Worm (Caenorhabditis elegans) whole organism, L1 larva: ENCODE measurements around the gene C32A9.1.

Experiments used
- C04F5.9 ChIP-seq: sonication (generic microtip); optimal IDR thresholded peaks from 2 replicates; lab custom pipeline; 2016; ENCODE audit warnings: missing genetic modification characterization, missing compliant biosample characterization
- F16B12.6 ChIP-seq: fragments of 150-350 bp; optimal IDR thresholded peaks from 2 replicates; lab custom pipeline; 2014; ENCODE audit warnings: missing biosample characterization, missing genetic modification characterization
- alr-1 ChIP-seq: fragments of 200-800 bp; sonication (Bioruptor generic); optimal IDR thresholded peaks from 2 replicates; lab custom pipeline; 2018; ENCODE audit warnings: borderline replicate concordance, mild to moderate bottlenecking, missing genetic modification characterization, missing compliant biosample characterization
- aly-2 ChIP-seq: fragments of 150-350 bp; optimal IDR thresholded peaks from 2 replicates; lab custom pipeline; 2014; ENCODE audit warnings: missing biosample characterization, missing genetic modification characterization
- ama-1 ChIP-seq: fragments of 150-350 bp; optimal IDR thresholded peaks from 2 replicates; lab custom pipeline; 2014
- blmp-1 ChIP-seq: fragments of 150-350 bp; optimal IDR thresholded peaks from 2 replicates; lab custom pipeline; 2014; ENCODE audit warnings: missing biosample characterization, missing genetic modification characterization
- ceh-8 ChIP-seq: fragments of 200-800 bp; sonication (Bioruptor generic); optimal IDR thresholded peaks from 2 replicates; lab custom pipeline; 2018; ENCODE audit warnings: mild to moderate bottlenecking, missing genetic modification characterization, moderate library complexity, missing compliant biosample characterization
- ces-1 ChIP-seq: fragments of 150-350 bp; optimal IDR thresholded peaks from 2 replicates; lab custom pipeline; 2014; ENCODE audit warnings: missing biosample characterization, missing genetic modification reagents, missing genetic modification characterization
- dpl-1 ChIP-seq, 3 experiments: fragments of 150-350 bp in 2 of 3; sonication (generic microtip) in 1 of 3; optimal IDR thresholded peaks; 2 replicates each; lab custom pipeline; 2014 to 2017; ENCODE audit warnings: missing biosample characterization in 3 of 3, missing genetic modification characterization in 3 of 3, missing genetic modification reagents in 3 of 3
- dsc-1 ChIP-seq: sonication (generic microtip); optimal IDR thresholded peaks from 2 replicates; lab custom pipeline; 2016; ENCODE audit warnings: mild to moderate bottlenecking, missing genetic modification characterization, missing compliant biosample characterization
- efl-1 ChIP-seq, 4 experiments: fragments of 150-350 bp; optimal IDR thresholded peaks in 3 of 4; peaks in 1 of 4; 1 replicate in 1 of 4; 2 replicates in 3 of 4; lab custom pipeline; 2014; ENCODE audit warnings: missing biosample characterization in 2 of 4, missing genetic modification characterization in 2 of 4, missing genetic modification reagents in 2 of 4
- efl-3 ChIP-seq: fragments of 200-800 bp; sonication (Bioruptor generic); optimal IDR thresholded peaks from 2 replicates; lab custom pipeline; 2018; ENCODE audit warnings: mild to moderate bottlenecking, missing genetic modification characterization, missing compliant biosample characterization
- egl-27 ChIP-seq, 2 experiments: fragments of 150-350 bp in 1 of 2; sonication (generic microtip); optimal IDR thresholded peaks; 3 replicates each; lab custom pipeline; 2017 to 2018; ENCODE audit warnings: missing biosample characterization in 2 of 2, missing genetic modification characterization in 2 of 2, missing genetic modification reagents in 2 of 2
- elt-3 ChIP-seq, 6 experiments: fragments of 150-350 bp in 1 of 6; sonication (generic microtip); optimal IDR thresholded peaks; 2 replicates each; lab custom pipeline; 2017 to 2018; ENCODE audit warnings: missing biosample characterization in 6 of 6, missing genetic modification characterization in 6 of 6, inconsistent platforms in 1 of 6
- fkh-10 ChIP-seq: sonication (generic microtip); optimal IDR thresholded peaks from 2 replicates; lab custom pipeline; 2017; ENCODE audit warnings: missing biosample characterization, missing genetic modification reagents, missing genetic modification characterization
- fkh-4 ChIP-seq: sonication (generic microtip); optimal IDR thresholded peaks from 2 replicates; lab custom pipeline; 2016; ENCODE audit warnings: missing compliant biosample characterization, missing genetic modification characterization, borderline replicate concordance
- fkh-8 ChIP-seq: sonication (generic microtip); optimal IDR thresholded peaks from 2 replicates; lab custom pipeline; 2016; ENCODE audit warnings: mild to moderate bottlenecking, missing genetic modification characterization, missing compliant biosample characterization
- grh-1 ChIP-seq: fragments of 200-800 bp; sonication (Bioruptor generic); IDR thresholded peaks from 2 replicates; pipeline ENCODE4 v1.3.6; 2022; ENCODE audit warnings: missing genetic modification reagents, missing genetic modification characterization, missing compliant biosample characterization
- irx-1 ChIP-seq: sonication (generic microtip); optimal IDR thresholded peaks from 2 replicates; lab custom pipeline; 2016; ENCODE audit warnings: missing genetic modification characterization, missing compliant biosample characterization
- lin-13 ChIP-seq: fragments of 150-350 bp; optimal IDR thresholded peaks from 2 replicates; lab custom pipeline; 2014; ENCODE audit warnings: missing biosample characterization, missing genetic modification reagents, missing genetic modification characterization
- lin-14 ChIP-seq: fragments of 200-800 bp; sonication (Bioruptor generic); optimal IDR thresholded peaks from 2 replicates; lab custom pipeline; 2018; ENCODE audit warnings: mild to moderate bottlenecking, missing genetic modification characterization, moderate library complexity, missing compliant biosample characterization
- lin-35 ChIP-seq, 2 experiments: fragments of 150-350 bp; optimal IDR thresholded peaks; 2 replicates each; lab custom pipeline; 2014; ENCODE audit warnings: missing biosample characterization in 2 of 2, missing genetic modification characterization in 2 of 2, missing genetic modification reagents in 2 of 2
- lsy-2 ChIP-seq, 2 experiments: fragments of 150-350 bp; optimal IDR thresholded peaks; 2 replicates each; lab custom pipeline; 2014; ENCODE audit warnings: missing biosample characterization in 2 of 2, missing genetic modification characterization in 2 of 2
- mep-1 ChIP-seq: fragments of 150-350 bp; optimal IDR thresholded peaks from 2 replicates; lab custom pipeline; 2014; ENCODE audit warnings: missing biosample characterization, missing genetic modification characterization
- nhr-12 ChIP-seq: sonication (generic microtip); optimal IDR thresholded peaks from 2 replicates; lab custom pipeline; 2017; ENCODE audit warnings: missing biosample characterization, missing genetic modification characterization
- nhr-19 ChIP-seq: fragments of 200-800 bp; sonication (Bioruptor generic); conservative IDR thresholded peaks from 2 replicates; pipeline ENCODE4 v1.3.6; 2022; ENCODE audit warnings: missing genetic modification characterization, missing compliant biosample characterization
- nhr-20 ChIP-seq: sonication (generic microtip); optimal IDR thresholded peaks from 2 replicates; lab custom pipeline; 2016; ENCODE audit warnings: mild to moderate bottlenecking, missing genetic modification characterization, missing compliant biosample characterization
- nhr-71 ChIP-seq: sonication (generic microtip); optimal IDR thresholded peaks from 2 replicates; lab custom pipeline; 2016; ENCODE audit warnings: mild to moderate bottlenecking, missing genetic modification characterization, moderate library complexity, missing compliant biosample characterization
- nhr-77 ChIP-seq: fragments of 150-350 bp; optimal IDR thresholded peaks from 2 replicates; lab custom pipeline; 2014; ENCODE audit warnings: missing biosample characterization, missing genetic modification characterization
- nhr-84 ChIP-seq: sonication (generic microtip); optimal IDR thresholded peaks from 2 replicates; lab custom pipeline; 2017; ENCODE audit warnings: missing biosample characterization, missing genetic modification characterization
- nhr-85 ChIP-seq: sonication (generic microtip); peaks from one replicate; lab custom pipeline; 2016; ENCODE audit warnings: missing genetic modification characterization, inconsistent platforms, missing compliant biosample characterization
- nhr-90 ChIP-seq: sonication (generic microtip); optimal IDR thresholded peaks from 2 replicates; lab custom pipeline; 2016; ENCODE audit warnings: mild to moderate bottlenecking, missing genetic modification characterization, missing compliant biosample characterization; ENCODE audit not compliant: poor library complexity
- pax-3 ChIP-seq: fragments of 200-800 bp; sonication (Bioruptor generic); optimal IDR thresholded peaks from 2 replicates; lab custom pipeline; 2018; ENCODE audit warnings: mild to moderate bottlenecking, missing genetic modification characterization, moderate library complexity, missing compliant biosample characterization
- pqm-1 ChIP-seq: sonication (generic microtip); optimal IDR thresholded peaks from 3 replicates; lab custom pipeline; 2017; ENCODE audit warnings: missing biosample characterization, missing genetic modification characterization
- rnt-1 ChIP-seq: sonication (generic microtip); optimal IDR thresholded peaks from 2 replicates; lab custom pipeline; 2016; ENCODE audit warnings: mild to moderate bottlenecking, missing genetic modification characterization, moderate library complexity, missing compliant biosample characterization
- snpc-4 ChIP-seq: fragments of 150-350 bp; optimal IDR thresholded peaks from 2 replicates; lab custom pipeline; 2014; ENCODE audit warnings: missing biosample characterization, missing genetic modification characterization
- snu-23 ChIP-seq: sonication (generic microtip); optimal IDR thresholded peaks from 2 replicates; lab custom pipeline; 2016; ENCODE audit warnings: missing genetic modification characterization, missing compliant biosample characterization
- sox-4 ChIP-seq: sonication (generic microtip); optimal IDR thresholded peaks from 2 replicates; lab custom pipeline; 2016; ENCODE audit warnings: missing genetic modification characterization, missing compliant biosample characterization
- sptf-1 ChIP-seq: fragments of 150-350 bp; optimal IDR thresholded peaks from 2 replicates; lab custom pipeline; 2014; ENCODE audit warnings: missing biosample characterization, missing genetic modification characterization
- tbx-2 ChIP-seq: sonication (generic microtip); optimal IDR thresholded peaks from 2 replicates; lab custom pipeline; 2016; ENCODE audit warnings: missing genetic modification characterization, missing compliant biosample characterization
- unc-130 ChIP-seq: fragments of 150-350 bp; optimal IDR thresholded peaks from 2 replicates; lab custom pipeline; 2017; ENCODE audit warnings: missing biosample characterization, missing genetic modification characterization, inconsistent platforms
- unc-86 ChIP-seq: sonication (generic microtip); optimal IDR thresholded peaks from 2 replicates; lab custom pipeline; 2016; ENCODE audit warnings: missing genetic modification characterization, missing compliant biosample characterization
- vab-15 ChIP-seq: sonication (generic microtip); optimal IDR thresholded peaks from 2 replicates; lab custom pipeline; 2017; ENCODE audit warnings: missing genotype, mild to moderate bottlenecking, missing genetic modification characterization, missing compliant biosample characterization
- xbp-1 ChIP-seq: sonication (generic microtip); optimal IDR thresholded peaks from 2 replicates; lab custom pipeline; 2016; ENCODE audit warnings: missing genetic modification characterization, missing compliant biosample characterization
- zag-1 ChIP-seq: fragments of 150-350 bp; optimal IDR thresholded peaks from 2 replicates; lab custom pipeline; 2014; ENCODE audit warnings: missing biosample characterization, missing genetic modification characterization
- ztf-11 ChIP-seq, 2 experiments: sonication (generic microtip); optimal IDR thresholded peaks; 2 replicates each; lab custom pipeline; 2016 to 2017; ENCODE audit warnings: missing genetic modification characterization in 2 of 2, missing biosample characterization in 1 of 2, missing compliant biosample characterization in 1 of 2
- ztf-4 ChIP-seq: fragments of 150-350 bp; optimal IDR thresholded peaks from 2 replicates; lab custom pipeline; 2014; ENCODE audit warnings: missing biosample characterization, missing genetic modification characterization

Gene C32A9.1

DNA sequence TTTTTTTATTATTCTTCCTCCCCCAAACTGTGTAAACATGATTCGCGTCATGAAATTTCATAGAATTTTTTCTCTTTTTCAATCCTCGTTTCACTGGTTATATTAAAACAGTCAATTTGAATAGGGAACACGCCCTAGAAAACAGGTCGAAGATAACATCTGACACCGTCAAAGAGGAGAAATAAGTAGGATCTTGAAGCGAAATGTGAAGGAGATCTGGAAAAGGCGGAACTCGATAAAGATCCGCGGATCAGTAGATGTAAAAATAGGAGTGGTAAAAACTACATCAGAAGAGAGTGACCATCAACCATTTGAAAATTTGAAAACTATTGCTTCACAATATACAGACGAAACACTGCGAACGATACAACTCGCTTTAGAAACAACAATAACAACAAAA is 32.7 kb downstream of the C32A9.1 start:
- TF ChIP-seq blmp-1 (peak; percentile 13), nhr-77 (tag; lab: Kevin White, UChicago) (no peak)

ce11 chrX:10225845-10226244 is 34.1 kb downstream of the C32A9.1 start:
- TF ChIP-seq egl-27 (tag; optimal IDR thresholded peaks at IDR 0.05; lab: Kevin White, UChicago) (no peak), lsy-2 (tag; optimal IDR thresholded peaks at IDR 0.05; lab: Kevin White, UChicago) (no peak), lin-14 (peak; percentile 22), xbp-1 (tag; lab: Kevin White, UChicago) (no peak), zag-1 (no peak), irx-1 (tag; lab: Kevin White, UChicago) (no peak), fkh-10 (GFP tag; lab: Kevin White, UChicago) (peak; percentile 52)
- TF ChIP-seq, all 84 proteins: peak for 2

DNA sequence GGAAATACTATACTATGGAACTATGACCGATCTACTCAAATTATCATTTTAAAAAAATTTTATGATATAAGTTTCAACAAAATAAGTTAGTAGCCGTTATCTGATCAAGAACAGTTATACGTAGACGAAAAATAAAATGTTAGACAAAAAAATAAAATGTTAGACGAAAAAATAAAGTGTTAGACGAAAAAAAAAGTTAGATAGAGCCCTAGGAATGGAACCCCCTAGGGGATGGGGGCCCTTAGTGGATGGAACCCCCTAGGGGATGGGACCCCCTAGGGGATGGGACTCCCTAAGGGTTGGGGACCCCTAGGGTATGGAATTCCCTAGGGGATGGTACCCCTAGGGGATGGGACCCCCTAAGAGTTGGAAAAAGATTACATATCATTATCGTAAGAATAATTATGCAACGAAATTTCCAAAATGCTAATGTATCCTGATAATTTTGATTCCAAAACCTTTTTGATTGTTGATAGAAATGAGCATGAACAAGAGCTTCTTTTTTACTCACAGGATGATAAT is 40.7 kb downstream of the C32A9.1 start:
- TF ChIP-seq nhr-71 (no peak), lin-13 (GFP tag; lab: Kevin White, UChicago) (no peak), F16B12.6 (tag; lab: Kevin White, UChicago) (no peak), unc-86 (tag; lab: Kevin White, UChicago) (no peak), snpc-4 (no peak), egl-27 (tag; optimal IDR thresholded peaks at IDR 0.05; lab: Kevin White, UChicago) (no peak), aly-2 (no peak), dsc-1 (tag; lab: Kevin White, UChicago) (no peak), nhr-19 (GFP tag; lab: Robert Waterston, UW) (no peak), pqm-1 (tag; lab: Kevin White, UChicago) (no peak), elt-3 (tag; optimal IDR thresholded peaks at IDR 0.05; lab: Kevin White, UChicago) (no peak), unc-130 (tag; lab: Kevin White, UChicago) (no peak)
- TF ChIP-seq, all 84 proteins: peak for 0

- peak; percentile 38; the same call in 1 of the 2 replicates for TF ChIP-seq nhr-19 (GFP tag; lab: Robert Waterston, UW)
- peak in 2 of 6 experiments; percentile 50 to 62 for TF ChIP-seq elt-3 (tag; optimal IDR thresholded peaks at IDR 0.05; lab: Kevin White, UChicago)
- TF ChIP-seq ztf-11 (tag; optimal IDR thresholded peaks at IDR 0.05; lab: Kevin White, UChicago): no peak
- peak in 1 of 2 experiments; percentile 34 for TF ChIP-seq lin-35 (GFP tag; optimal IDR thresholded peaks at IDR 0.05; lab: Kevin White, UChicago)
- no peak for TF ChIP-seq alr-1 (tag; lab: Kevin White, UChicago)
- peak; percentile 60 for TF ChIP-seq snu-23 (GFP tag; lab: Kevin White, UChicago)
- no peak for TF ChIP-seq ces-1
- TF ChIP-seq efl-1 (optimal IDR thresholded peaks at IDR 0.05; lab: Kevin White, UChicago): no peak
- peak in 1 of 2 experiments; percentile 82 for TF ChIP-seq efl-1 (GFP tag; optimal IDR thresholded peaks at IDR 0.05 in 1 of 2; lab: Kevin White, UChicago)
- no peak for TF ChIP-seq rnt-1
- peak; percentile 40 for TF ChIP-seq blmp-1
- TF ChIP-seq nhr-85 (tag; lab: Kevin White, UChicago): peak; percentile 91
- TF ChIP-seq ceh-8: no peak
- no peak for TF ChIP-seq efl-3 (GFP tag; lab: Kevin White, UChicago)
- TF ChIP-seq fkh-8 (tag; lab: Kevin White, UChicago): no peak
- no peak for TF ChIP-seq fkh-4 (tag; lab: Kevin White, UChicago)
- no peak for TF ChIP-seq dpl-1 (GFP tag; optimal IDR thresholded peaks at IDR 0.05; lab: Kevin White, UChicago)
- no peak for TF ChIP-seq sptf-1 (tag; lab: Kevin White, UChicago)
- no peak for TF ChIP-seq ama-1 (lab: Kevin White, UChicago)
- no peak for TF ChIP-seq nhr-84 (tag; lab: Kevin White, UChicago)
- TF ChIP-seq nhr-90 (tag; lab: Kevin White, UChicago): peak; percentile 71
- TF ChIP-seq ztf-4: peak; percentile 64
- TF ChIP-seq nhr-20 (tag; lab: Kevin White, UChicago): peak; percentile 81
- TF ChIP-seq egl-27 (tag; optimal IDR thresholded peaks at IDR 0.05; lab: Kevin White, UChicago): no peak
- TF ChIP-seq dsc-1 (tag; lab: Kevin White, UChicago): no peak
- TF ChIP-seq sox-4 (tag; lab: Kevin White, UChicago): no peak
- no peak for TF ChIP-seq nhr-12 (tag; lab: Kevin White, UChicago)
- TF ChIP-seq pax-3 (tag; lab: Kevin White, UChicago): no peak
- TF ChIP-seq grh-1 (GFP tag; lab: Robert Waterston, UW): peak; percentile 75
- TF ChIP-seq vab-15: no peak
- peak; percentile 18 for TF ChIP-seq mep-1
- no peak for TF ChIP-seq C04F5.9 (tag; lab: Kevin White, UChicago)
- peak; percentile 24 for TF ChIP-seq tbx-2 (tag; lab: Kevin White, UChicago)
Measured at ce11 chrX:10218779-10219178, 41.2 kb downstream of the C32A9.1 start, which contains the start of gene F44A6.5. F44A6.5 (minus strand) TSS chrX:10218929.
